Worm (Caenorhabditis elegans): Measurements from ENCODE around the gene pals-26.
A peak's percentile ranks its signal among the peaks of the same experiment; 100 is the strongest.

Gene pals-26

DNA sequence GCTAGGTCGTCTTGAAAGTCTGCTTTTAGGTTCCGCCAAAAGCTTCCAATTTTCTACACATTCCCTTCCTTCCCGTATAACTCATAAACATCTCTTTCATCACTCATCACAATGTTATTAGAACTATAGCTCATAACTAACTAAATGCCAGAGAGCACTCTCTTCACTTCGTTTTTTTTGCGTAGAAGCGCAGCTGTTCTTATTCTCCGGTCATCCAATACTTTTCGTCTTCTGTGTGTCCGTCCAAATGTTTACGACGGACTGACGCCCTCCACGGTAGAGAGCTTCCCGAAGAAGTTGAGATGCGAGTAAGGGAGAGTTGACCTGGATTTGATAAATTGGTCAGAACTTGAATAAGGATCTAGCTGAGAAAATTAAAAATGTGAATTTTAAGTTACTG is 15.7 kb upstream of the pals-26 start:
- TF ChIP-seq ama-1 (optimal IDR thresholded peaks at IDR 0.05) (no peak), lsy-2 (tag; optimal IDR thresholded peaks at IDR 0.05) (peak in 1 of 2 experiments; percentile 2), elt-3 (tag; optimal IDR thresholded peaks at IDR 0.05) (no peak)

DNA sequence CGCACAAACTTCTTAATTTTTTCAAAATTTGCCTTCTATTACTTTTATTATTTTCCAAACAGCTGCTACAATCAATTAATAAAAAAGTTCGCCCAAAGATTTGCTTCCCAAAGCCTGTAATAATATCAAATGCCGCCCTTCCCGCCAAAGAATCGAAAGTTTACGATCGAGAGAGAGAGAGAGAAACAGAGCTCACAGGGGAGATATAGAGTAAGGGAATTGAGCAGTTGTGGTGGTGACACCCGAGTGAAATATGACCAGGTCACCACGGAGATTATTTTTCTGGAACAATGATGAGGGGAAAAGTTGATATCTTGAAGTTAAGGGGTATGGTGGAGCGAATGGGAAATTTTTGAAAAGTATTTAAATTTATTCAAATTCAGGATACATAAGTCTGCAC is 15.1 kb upstream of the pals-26 start:
- TF ChIP-seq ztf-1 (GFP tag; conservative IDR thresholded peaks at IDR 0.05): no peak

DNA sequence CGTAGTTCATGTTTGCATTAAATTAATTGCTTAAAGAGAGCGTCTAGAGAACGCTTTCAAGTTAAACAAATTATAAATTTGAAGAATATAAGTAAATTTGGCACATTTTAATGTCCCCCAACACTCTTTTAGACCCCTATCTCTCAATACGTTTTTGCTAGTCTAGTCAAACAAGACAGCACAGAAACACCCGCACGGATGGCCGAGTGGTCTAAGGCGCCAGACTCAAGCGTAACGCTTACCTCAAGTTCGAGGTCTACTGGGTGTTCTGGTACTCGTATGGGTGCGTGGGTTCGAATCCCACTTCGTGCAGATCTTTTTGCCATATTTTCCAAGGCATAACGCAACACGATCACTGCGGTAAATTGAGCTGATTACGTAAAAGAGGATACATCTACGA is 12.6 kb upstream of the pals-26 start:
- TF ChIP-seq lin-11 (tag; optimal IDR thresholded peaks at IDR 0.05) (no peak), alr-1 (tag; optimal IDR thresholded peaks at IDR 0.05) (no peak), ztf-1 (GFP tag; conservative IDR thresholded peaks at IDR 0.05) (no peak), ZK546.5 (tag; optimal IDR thresholded peaks at IDR 0.05) (no peak), fos-1 (tag; optimal IDR thresholded peaks at IDR 0.05) (peak; percentile 28), sma-3 (GFP tag; optimal IDR thresholded peaks at IDR 0.05) (peak; percentile 31), F13H6.1 (tag; optimal IDR thresholded peaks at IDR 0.05) (peak; percentile 17)

DNA sequence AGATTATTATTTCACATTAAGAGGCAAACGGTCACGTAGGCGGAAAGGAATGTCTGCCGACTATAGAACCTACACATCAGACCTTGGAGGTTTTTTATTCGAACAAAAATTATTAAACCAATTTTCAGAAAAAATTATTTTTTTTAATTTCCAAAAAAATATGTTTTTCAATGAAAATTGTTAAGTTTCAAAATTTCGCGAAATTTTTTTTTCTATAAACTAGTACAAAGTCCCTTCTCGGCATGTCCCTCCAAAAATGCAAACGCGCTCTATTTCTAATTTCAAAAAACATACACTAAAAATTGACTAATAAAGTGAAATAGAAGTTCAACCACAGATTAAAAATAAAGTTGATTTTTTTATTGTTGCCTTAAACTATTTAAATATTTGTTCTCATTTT is 10.0 kb upstream of the pals-26 start, which contains the start of gene ckb-1:
Gene ckb-1, plus strand, starts transcription at position 301 of the 400 bp plus-strand sequence.
- TF ChIP-seq C34F6.9 (tag; optimal IDR thresholded peaks at IDR 0.05): peak; percentile 24
- peak in 1 of 2 experiments; percentile 10 for TF ChIP-seq lsy-2 (tag; optimal IDR thresholded peaks at IDR 0.05)
- peak; percentile 29 for TF ChIP-seq fos-1 (tag; optimal IDR thresholded peaks at IDR 0.05)
- TF ChIP-seq nhr-237 (tag; optimal IDR thresholded peaks at IDR 0.05): no peak
- TF ChIP-seq unc-55 (GFP tag; optimal IDR thresholded peaks at IDR 0.05): peak; percentile 42

DNA sequence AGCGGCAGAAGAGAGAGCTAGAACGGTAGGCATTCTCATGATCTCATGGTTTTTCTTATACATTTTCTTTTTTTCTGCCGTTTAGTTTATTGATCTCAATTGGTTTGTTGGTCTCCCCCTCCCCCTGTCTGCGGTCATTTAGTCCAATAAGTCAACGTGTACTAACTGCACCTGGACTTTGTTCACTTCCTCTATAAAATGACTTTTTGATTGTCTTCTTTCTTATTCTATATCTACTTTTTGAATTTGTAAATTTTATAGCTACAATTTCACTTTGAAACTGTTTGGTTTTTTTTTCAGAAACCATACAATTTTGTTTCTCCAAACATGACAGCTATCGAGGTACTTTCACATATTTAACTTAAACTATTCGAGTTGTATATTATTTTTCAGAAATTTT is 7.3 kb upstream of the pals-26 start, which contains the start of gene ckb-2:
Gene ckb-2, plus strand, starts transcription at position 301 of the 400 bp plus-strand sequence.
- TF ChIP-seq sem-4 (tag; optimal IDR thresholded peaks at IDR 0.05): no peak
- TF ChIP-seq nhr-77 (tag; optimal IDR thresholded peaks at IDR 0.05): no peak
- TF ChIP-seq C34F6.9 (tag; optimal IDR thresholded peaks at IDR 0.05): no peak
- TF ChIP-seq nhr-21 (tag; optimal IDR thresholded peaks at IDR 0.05): no peak
- no peak for TF ChIP-seq nhr-10 (tag; optimal IDR thresholded peaks at IDR 0.05)
- no peak for TF ChIP-seq elt-3 (tag; optimal IDR thresholded peaks at IDR 0.05)
- TF ChIP-seq nhr-6 (tag; optimal IDR thresholded peaks at IDR 0.05): no peak
- no peak for TF ChIP-seq unc-55 (GFP tag; optimal IDR thresholded peaks at IDR 0.05)
- TF ChIP-seq skn-1 (tag; optimal IDR thresholded peaks at IDR 0.05): no peak
- no peak for TF ChIP-seq egl-27 (tag; optimal IDR thresholded peaks at IDR 0.05)
- no peak for TF ChIP-seq nhr-25 (tag; optimal IDR thresholded peaks at IDR 0.05)
- TF ChIP-seq dmd-4 (tag; optimal IDR thresholded peaks at IDR 0.05): no peak

DNA sequence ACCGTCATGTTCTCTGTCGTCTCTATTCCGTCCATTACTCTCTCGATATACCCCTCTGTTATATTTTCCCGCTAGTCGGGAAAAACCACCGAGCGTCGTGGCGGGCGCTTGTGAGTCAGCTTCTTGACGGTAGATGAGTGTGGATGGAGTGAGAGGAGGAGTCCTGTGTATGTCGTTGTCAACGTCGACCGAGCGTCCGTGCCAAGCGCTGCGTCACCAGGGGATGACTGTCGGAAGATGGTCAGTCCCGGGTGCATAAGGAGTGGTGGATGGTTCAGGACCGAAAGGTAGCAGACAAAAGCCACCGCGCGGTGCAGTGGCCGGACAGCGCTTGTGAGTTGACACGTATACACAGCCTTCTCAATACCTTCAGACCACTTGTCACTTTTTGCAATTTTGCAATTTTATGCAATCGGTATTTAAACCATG is 5.6 kb upstream of the pals-26 start:
- TF ChIP-seq sma-3 (GFP tag; optimal IDR thresholded peaks at IDR 0.05) (peak; percentile 45), C34F6.9 (tag; optimal IDR thresholded peaks at IDR 0.05) (peak; percentile 15), fos-1 (tag; optimal IDR thresholded peaks at IDR 0.05) (peak; percentile 64), unc-55 (GFP tag; optimal IDR thresholded peaks at IDR 0.05) (peak; percentile 14), crh-2 (tag; optimal IDR thresholded peaks at IDR 0.05) (peak; percentile 43), F13H6.1 (tag; optimal IDR thresholded peaks at IDR 0.05) (peak; percentile 30), nhr-21 (tag; optimal IDR thresholded peaks at IDR 0.05) (peak; percentile 39), nhr-129 (tag; optimal IDR thresholded peaks at IDR 0.05) (peak; percentile 63)

DNA sequence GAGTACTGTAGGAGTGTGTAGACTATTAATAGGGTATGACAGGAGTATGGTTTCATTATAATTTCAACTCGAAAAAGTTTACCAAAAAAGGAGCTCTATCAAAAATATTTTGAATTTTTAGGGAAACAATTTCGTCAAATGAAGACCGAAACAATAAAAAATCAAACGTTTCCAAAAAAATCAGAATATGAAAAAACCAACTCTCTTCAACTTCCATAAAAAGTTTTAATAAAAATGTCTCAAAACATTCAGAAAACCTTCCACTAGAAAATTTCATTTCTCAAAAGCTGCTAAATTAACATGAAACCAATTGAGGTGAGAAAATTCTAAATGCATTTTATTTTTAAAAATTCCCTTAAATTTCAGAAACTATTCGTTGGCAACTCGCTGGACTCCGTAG is 4.4 kb upstream of the pals-26 start, which contains the start of gene ckb-3:
Gene ckb-3, plus strand, starts transcription at position 301 of the 400 bp plus-strand sequence.
- TF ChIP-seq ama-1 (optimal IDR thresholded peaks at IDR 0.05): no peak
- TF ChIP-seq snpc-4 (tag; optimal IDR thresholded peaks at IDR 0.05): no peak
- TF ChIP-seq nhr-11 (tag; optimal IDR thresholded peaks at IDR 0.05): no peak
- TF ChIP-seq sma-3 (GFP tag; optimal IDR thresholded peaks at IDR 0.05): no peak
- no peak for TF ChIP-seq peb-1 (tag; optimal IDR thresholded peaks at IDR 0.05)
- no peak for TF ChIP-seq nhr-129 (tag; optimal IDR thresholded peaks at IDR 0.05)
- no peak for TF ChIP-seq nhr-25 (tag; optimal IDR thresholded peaks at IDR 0.05)
- no peak for TF ChIP-seq egl-27 (tag; optimal IDR thresholded peaks at IDR 0.05)
- TF ChIP-seq ztf-4 (tag; optimal IDR thresholded peaks at IDR 0.05): no peak
- no peak for TF ChIP-seq nhr-23 (tag; optimal IDR thresholded peaks at IDR 0.05)
- no peak for TF ChIP-seq zag-1 (tag; optimal IDR thresholded peaks at IDR 0.05)
- no peak for TF ChIP-seq nhr-12 (tag; optimal IDR thresholded peaks at IDR 0.05)
- no peak for TF ChIP-seq ztf-1 (GFP tag; conservative IDR thresholded peaks at IDR 0.05)
- TF ChIP-seq ceh-16 (tag; optimal IDR thresholded peaks at IDR 0.05): no peak

Measured in whole organism, L2 larva.